Fruit fly (Drosophila melanogaster) whole organism, prepupa: ENCODE measurements around the gene Ser12.

Source experiments
- CG10669 ChIP-seq: fragments of 200-800 bp; sonication (Bioruptor generic); optimal IDR thresholded peaks from 3 replicates; lab custom pipeline; 2018; ENCODE audit warnings: missing biosample characterization, mild to moderate bottlenecking, missing genetic modification characterization, moderate library complexity
- CG11294 ChIP-seq: fragments of 200-800 bp; sonication (Bioruptor generic); IDR thresholded peaks from 2 replicates; pipeline ENCODE4 v1.3.6; 2022; ENCODE audit warnings: missing biosample characterization, missing genetic modification characterization
- CG11762 ChIP-seq: fragments of 200-800 bp; sonication (Bioruptor generic); optimal IDR thresholded peaks from 3 replicates; lab custom pipeline; 2016; ENCODE audit warnings: missing biosample characterization, missing genetic modification characterization; ENCODE audit not compliant: insufficient read depth
- CG11902 ChIP-seq: fragments of 200-800 bp; sonication (Bioruptor generic); optimal IDR thresholded peaks from 3 replicates; lab custom pipeline; 2016; ENCODE audit warnings: missing biosample characterization, missing genetic modification characterization
- CG15336 ChIP-seq: fragments of 200-800 bp; sonication (Bioruptor generic); IDR thresholded peaks from 2 replicates; pipeline ENCODE4 v1.3.6; 2022; ENCODE audit warnings: missing biosample characterization, missing genetic modification characterization
- CG1621 ChIP-seq: fragments of 200-800 bp; sonication (Bioruptor generic); optimal IDR thresholded peaks from 3 replicates; lab custom pipeline; 2018; ENCODE audit warnings: missing biosample characterization, mild to moderate bottlenecking, missing genetic modification characterization
- CG16779 ChIP-seq: fragments of 200-800 bp; sonication (Bioruptor generic); optimal IDR thresholded peaks from 3 replicates; lab custom pipeline; 2017; ENCODE audit warnings: missing biosample characterization, mild to moderate bottlenecking, missing genetic modification characterization
- CG3032 ChIP-seq: fragments of 200-800 bp; optimal IDR thresholded peaks from 2 replicates; lab custom pipeline; 2019; ENCODE audit warnings: missing biosample characterization, mild to moderate bottlenecking, missing genetic modification characterization, moderate library complexity
- CG32006 ChIP-seq: fragments of 200-800 bp; sonication (Bioruptor generic); optimal IDR thresholded peaks from 3 replicates; lab custom pipeline; 2017; ENCODE audit warnings: missing biosample characterization, mild to moderate bottlenecking, missing genetic modification characterization
- CG34406 ChIP-seq: fragments of 200-800 bp; sonication (Bioruptor generic); optimal IDR thresholded peaks from 3 replicates; lab custom pipeline; 2016; ENCODE audit warnings: missing biosample characterization, missing genetic modification characterization
- CG3919 ChIP-seq: fragments of 200-800 bp; sonication (Bioruptor generic); optimal IDR thresholded peaks from 3 replicates; lab custom pipeline; 2016; ENCODE audit warnings: missing biosample characterization, missing genetic modification characterization
- CG4318 ChIP-seq: fragments of 200-800 bp; sonication (Bioruptor generic); optimal IDR thresholded peaks from 3 replicates; lab custom pipeline; 2017; ENCODE audit warnings: missing biosample characterization, mild to moderate bottlenecking, missing genetic modification characterization
- CG6163 ChIP-seq: fragments of 200-800 bp; sonication (Bioruptor generic); IDR thresholded peaks from 3 replicates; pipeline ENCODE4 v1.3.6; 2022; ENCODE audit warnings: missing biosample characterization, missing genetic modification characterization
- CG6808 ChIP-seq: fragments of 200-800 bp; sonication (Bioruptor generic); optimal IDR thresholded peaks from 3 replicates; lab custom pipeline; 2017; ENCODE audit warnings: missing biosample characterization, missing genetic modification characterization, mild to moderate bottlenecking, moderate library complexity, missing genetic modification reagents
- CG6854 ChIP-seq: fragments of 200-800 bp; sonication (Bioruptor generic); optimal IDR thresholded peaks from 2 replicates; lab custom pipeline; 2017; ENCODE audit warnings: missing biosample characterization, mild to moderate bottlenecking, missing genetic modification characterization
- CG7368 ChIP-seq: fragments of 200-800 bp; sonication (Bioruptor generic); optimal IDR thresholded peaks from 3 replicates; lab custom pipeline; 2016; ENCODE audit warnings: missing biosample characterization, missing genetic modification characterization
- CG8319 ChIP-seq: fragments of 200-800 bp; sonication (Bioruptor generic); optimal IDR thresholded peaks from 3 replicates; lab custom pipeline; 2016; ENCODE audit warnings: missing biosample characterization, missing genetic modification characterization
- CG9139 ChIP-seq: fragments of 200-800 bp; sonication (Bioruptor generic); optimal IDR thresholded peaks from 3 replicates; lab custom pipeline; 2017; ENCODE audit warnings: missing biosample characterization, mild to moderate bottlenecking, missing genetic modification characterization
- Eip75B ChIP-seq: fragments of 200-800 bp; sonication (Bioruptor generic); optimal IDR thresholded peaks from 3 replicates; lab custom pipeline; 2016; ENCODE audit warnings: missing biosample characterization, missing genetic modification characterization
- Ets96B ChIP-seq: fragments of 200-800 bp; optimal IDR thresholded peaks from 2 replicates; lab custom pipeline; 2019; ENCODE audit warnings: missing biosample characterization, mild to moderate bottlenecking, missing genetic modification characterization, moderate library complexity
- Gug ChIP-seq: fragments of 200-800 bp; sonication (Bioruptor generic); IDR thresholded peaks from 2 replicates; pipeline ENCODE4 v1.3.6; 2022; ENCODE audit warnings: missing biosample characterization, missing genetic modification characterization
- Hr38 ChIP-seq: sonication (Bioruptor generic); optimal IDR thresholded peaks from 2 replicates; lab custom pipeline; 2016; ENCODE audit warnings: missing biosample characterization, missing genetic modification characterization
- Hr39 ChIP-seq: fragments of 200-800 bp; sonication (Bioruptor generic); optimal IDR thresholded peaks from 2 replicates; lab custom pipeline; 2016; ENCODE audit warnings: missing biosample characterization, missing genetic modification characterization
- Hr4 ChIP-seq: fragments of 200-800 bp; sonication (Bioruptor generic); optimal IDR thresholded peaks from 3 replicates; lab custom pipeline; 2016; ENCODE audit warnings: missing biosample characterization, missing genetic modification characterization
- Lpt ChIP-seq: fragments of 200-800 bp; sonication (Bioruptor generic); optimal IDR thresholded peaks from 3 replicates; lab custom pipeline; 2016; ENCODE audit warnings: missing biosample characterization, missing genetic modification characterization
- Met ChIP-seq: fragments of 200-800 bp; sonication (Bioruptor generic); optimal IDR thresholded peaks from 3 replicates; lab custom pipeline; 2016; ENCODE audit warnings: missing biosample characterization, missing genetic modification characterization
- OdsH ChIP-seq: fragments of 200-800 bp; sonication (Bioruptor generic); optimal IDR thresholded peaks from 3 replicates; lab custom pipeline; 2016; ENCODE audit warnings: missing biosample characterization, missing genetic modification characterization
- Smox ChIP-seq: fragments of 200-800 bp; sonication (Bioruptor generic); optimal IDR thresholded peaks from 3 replicates; lab custom pipeline; 2016; ENCODE audit warnings: missing biosample characterization, missing genetic modification characterization
- Sox102F ChIP-seq: fragments of 200-800 bp; sonication (Bioruptor generic); optimal IDR thresholded peaks from 2 replicates; lab custom pipeline; 2016; ENCODE audit warnings: missing biosample characterization, mild to moderate bottlenecking, missing genetic modification characterization
- Sox15 ChIP-seq: fragments of 200-800 bp; sonication (Bioruptor generic); optimal IDR thresholded peaks from 3 replicates; lab custom pipeline; 2016; ENCODE audit warnings: missing biosample characterization, missing genetic modification characterization
- achi ChIP-seq: fragments of 200-800 bp; sonication (Bioruptor generic); optimal IDR thresholded peaks from 3 replicates; lab custom pipeline; 2016; ENCODE audit warnings: missing biosample characterization, missing genetic modification characterization
- acj6 ChIP-seq: fragments of 200-800 bp; sonication (Bioruptor generic); optimal IDR thresholded peaks from 3 replicates; lab custom pipeline; 2016; ENCODE audit warnings: missing biosample characterization, missing genetic modification characterization
- cyc ChIP-seq: fragments of 200-800 bp; sonication (Bioruptor generic); optimal IDR thresholded peaks from 3 replicates; lab custom pipeline; 2016; ENCODE audit warnings: missing biosample characterization, missing genetic modification characterization
- dac ChIP-seq: fragments of 200-800 bp; sonication (Bioruptor generic); optimal IDR thresholded peaks from 2 replicates; lab custom pipeline; 2017; ENCODE audit warnings: missing biosample characterization, mild to moderate bottlenecking, missing genetic modification characterization
- dsx ChIP-seq: fragments of 200-800 bp; optimal IDR thresholded peaks from 3 replicates; lab custom pipeline; 2019; ENCODE audit warnings: missing biosample characterization, mild to moderate bottlenecking, missing genetic modification characterization, moderate library complexity; ENCODE audit not compliant: poor library complexity, severe bottlenecking
- eg ChIP-seq: fragments of 200-800 bp; sonication (Bioruptor generic); IDR thresholded peaks from 3 replicates; pipeline ENCODE4 v1.3.6; 2022; ENCODE audit warnings: missing biosample characterization, missing genetic modification characterization
- esn ChIP-seq: fragments of 200-800 bp; sonication (Bioruptor generic); optimal IDR thresholded peaks from 2 replicates; lab custom pipeline; 2016; ENCODE audit warnings: missing biosample characterization, mild to moderate bottlenecking, missing genetic modification characterization, moderate library complexity
- fd59A ChIP-seq: fragments of 200-800 bp; sonication (Bioruptor generic); optimal IDR thresholded peaks from 2 replicates; lab custom pipeline; 2017; ENCODE audit warnings: missing biosample characterization, mild to moderate bottlenecking, missing genetic modification characterization, missing genetic modification reagents
- fd85E ChIP-seq: fragments of 200-800 bp; sonication (Bioruptor generic); optimal IDR thresholded peaks from 3 replicates; lab custom pipeline; 2016; ENCODE audit warnings: missing biosample characterization, missing genetic modification characterization
- lz ChIP-seq: fragments of 200-800 bp; sonication (Bioruptor generic); optimal IDR thresholded peaks from 3 replicates; lab custom pipeline; 2016; ENCODE audit warnings: missing biosample characterization, missing genetic modification characterization
- net ChIP-seq: fragments of 200-800 bp; sonication (Bioruptor generic); optimal IDR thresholded peaks from 3 replicates; lab custom pipeline; 2016; ENCODE audit warnings: missing biosample characterization, missing genetic modification characterization
- pdm3 ChIP-seq: fragments of 200-800 bp; sonication (Bioruptor generic); optimal IDR thresholded peaks from 3 replicates; lab custom pipeline; 2016; ENCODE audit warnings: missing biosample characterization, missing genetic modification characterization
- salr ChIP-seq, 2 experiments: fragments of 200-800 bp; sonication (Bioruptor generic); optimal IDR thresholded peaks; 3 replicates each; lab custom pipeline; 2016 to 2018; ENCODE audit warnings: missing biosample characterization in 2 of 2, missing genetic modification characterization in 2 of 2, mild to moderate bottlenecking in 1 of 2
- spab ChIP-seq: fragments of 200-800 bp; sonication (Bioruptor generic); optimal IDR thresholded peaks from 2 replicates; lab custom pipeline; 2017; ENCODE audit warnings: missing biosample characterization, mild to moderate bottlenecking, missing genetic modification characterization, missing genetic modification reagents
- svp ChIP-seq: fragments of 200-800 bp; sonication (Bioruptor generic); peaks from one replicate; lab custom pipeline; 2016; ENCODE audit warnings: missing biosample characterization, missing genetic modification characterization

Gene Ser12

DNA sequence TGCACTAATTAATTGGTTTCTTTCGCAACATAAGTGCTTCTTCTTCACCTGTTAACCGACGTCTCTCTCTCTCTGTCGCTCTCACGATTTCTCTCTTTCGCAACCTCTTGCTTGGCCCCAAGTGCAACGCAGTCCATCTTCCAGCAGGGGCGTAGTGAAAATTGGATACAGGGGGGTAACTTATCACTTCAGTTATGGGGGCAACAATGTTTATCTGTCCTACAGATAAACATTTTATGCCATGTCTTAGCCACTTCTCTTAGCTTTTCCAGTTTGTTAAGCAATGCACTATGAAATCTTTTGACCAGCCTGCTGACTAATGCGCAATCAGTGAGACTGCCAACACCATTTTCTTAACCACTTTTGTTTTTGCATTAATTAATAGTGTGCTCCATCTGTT is 23.8 kb downstream of the Ser12 start (continued):
- peak; percentile 63 for TF ChIP-seq CG1621 (tag; lab: Kevin White, UChicago)
- TF ChIP-seq CG3032 (tag; lab: Kevin White, UChicago): peak; percentile 66
- TF ChIP-seq pdm3 (GFP tag; lab: Kevin White, UChicago): peak; percentile 86
- TF ChIP-seq lz (GFP tag; lab: Kevin White, UChicago): peak; percentile 70
- TF ChIP-seq svp (GFP tag; lab: Kevin White, UChicago): peak; percentile 94
- TF ChIP-seq dsx (GFP tag; lab: Kevin White, UChicago): peak; percentile 73
- TF ChIP-seq CG16779 (tag; lab: Kevin White, UChicago): peak; percentile 53
- TF ChIP-seq dac: peak; percentile 68
- no peak for TF ChIP-seq CG4318 (GFP tag; lab: Kevin White, UChicago)
- peak; percentile 56 for TF ChIP-seq fd85E (GFP tag; lab: Kevin White, UChicago)
- TF ChIP-seq cyc (GFP tag; lab: Kevin White, UChicago): peak; percentile 69
- peak; percentile 83 for TF ChIP-seq CG7368 (GFP tag; lab: Kevin White, UChicago)
- peak; percentile 77 for TF ChIP-seq Hr39 (GFP tag; lab: Kevin White, UChicago)
- TF ChIP-seq Sox15 (GFP tag; lab: Kevin White, UChicago): peak; percentile 65
- TF ChIP-seq CG32006 (GFP tag; lab: Kevin White, UChicago): peak; percentile 80
- TF ChIP-seq CG3919 (GFP tag; lab: Kevin White, UChicago): peak; percentile 86
- TF ChIP-seq, all 60 proteins: peak for 54

DNA sequence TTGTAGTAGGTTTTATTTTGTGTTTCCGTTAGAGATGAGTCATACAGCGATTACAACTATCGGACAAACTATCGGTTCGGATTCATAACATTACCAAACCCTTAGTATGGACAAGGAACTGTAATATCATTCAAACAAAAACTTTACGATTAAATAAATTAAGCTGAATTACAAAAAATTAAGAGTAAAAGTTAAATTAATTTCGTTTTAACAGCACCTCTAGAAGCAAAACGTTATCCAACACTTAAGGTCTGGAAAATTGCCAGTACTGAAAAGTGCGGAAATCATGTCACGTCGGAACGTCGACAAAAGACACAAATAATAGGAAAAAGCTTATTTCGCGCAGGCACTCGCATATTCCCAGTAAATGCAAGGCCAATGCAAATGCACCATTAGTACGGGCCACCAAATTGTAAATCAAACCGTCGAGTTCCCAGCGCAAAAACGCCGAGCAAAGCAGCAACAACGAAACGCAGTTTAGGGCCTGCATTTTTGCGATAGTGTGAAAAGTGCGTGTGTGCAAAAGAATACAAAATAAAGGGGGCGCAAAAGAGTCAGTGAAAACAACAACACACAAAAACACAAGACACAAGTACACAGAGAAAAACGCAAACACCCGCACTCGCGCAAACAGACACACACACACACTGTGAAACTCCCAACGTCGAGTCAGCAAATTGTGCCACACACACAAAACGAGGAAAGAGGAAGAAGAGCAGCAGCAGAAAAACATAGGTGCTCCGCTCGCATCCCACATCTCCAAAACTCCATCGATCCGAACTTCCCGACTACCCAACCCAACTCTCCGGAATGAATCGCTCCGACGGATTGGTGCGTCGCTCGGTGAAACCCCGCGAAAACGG is 24.6 kb downstream of the Ser12 start, which contains the start of the genes CG15387 and sau:
TSS of gene CG15387 (minus strand) at position 36 of the 863 bp plus-strand sequence.
TSS of gene sau (plus strand) at position 84 of the 863 bp plus-strand sequence.
- peak; percentile 90 for TF ChIP-seq OdsH (GFP tag; lab: Kevin White, UChicago)
- peak; percentile 80 for TF ChIP-seq net (GFP tag; lab: Kevin White, UChicago)
- TF ChIP-seq CG6808 (GFP tag; lab: Kevin White, UChicago): peak; percentile 53
- peak; percentile 81 for TF ChIP-seq CG34406 (GFP tag; lab: Kevin White, UChicago)
- peak; percentile 69 for TF ChIP-seq CG32006 (GFP tag; lab: Kevin White, UChicago)
- TF ChIP-seq CG4318 (GFP tag; lab: Kevin White, UChicago): peak; percentile 21
- peak; percentile 93 for TF ChIP-seq esn (GFP tag; lab: Kevin White, UChicago)
- TF ChIP-seq Gug (GFP tag; lab: Robert Waterston, UW): peak; percentile 68
- TF ChIP-seq CG11294 (GFP tag; lab: Robert Waterston, UW): peak; percentile 45; the same call in 1 of the 2 replicates
- TF ChIP-seq lz (GFP tag; lab: Kevin White, UChicago): peak; percentile 93
- TF ChIP-seq CG3032 (tag; lab: Kevin White, UChicago): peak; percentile 84
- TF ChIP-seq dac: peak; percentile 54
- TF ChIP-seq spab (GFP tag; lab: Kevin White, UChicago): peak; percentile 50
- peak; percentile 72 for TF ChIP-seq Hr38 (GFP tag; lab: Kevin White, UChicago)
- peak; percentile 81 for TF ChIP-seq dsx (GFP tag; lab: Kevin White, UChicago)
- TF ChIP-seq Met: peak; percentile 90
- TF ChIP-seq CG15336 (GFP tag; lab: Robert Waterston, UW): peak; percentile 56
- peak; percentile 48 for TF ChIP-seq CG11762 (GFP tag; lab: Kevin White, UChicago)
- peak; percentile 83 for TF ChIP-seq CG6163 (GFP tag; lab: Robert Waterston, UW)
- TF ChIP-seq CG9139 (GFP tag; lab: Kevin White, UChicago): peak; percentile 43
- peak; percentile 55 to 84 for TF ChIP-seq salr (GFP tag; optimal IDR thresholded peaks at IDR 0.05; lab: Kevin White, UChicago)
- TF ChIP-seq Eip75B (GFP tag; lab: Kevin White, UChicago): peak; percentile 84
- TF ChIP-seq Hr4: peak; percentile 90
- TF ChIP-seq CG11902 (GFP tag; lab: Kevin White, UChicago): peak; percentile 75
- TF ChIP-seq CG8319 (GFP tag; lab: Kevin White, UChicago): peak; percentile 57
- peak; percentile 77 for TF ChIP-seq eg (GFP tag; lab: Robert Waterston, UW)
- TF ChIP-seq CG10669 (GFP tag; lab: Kevin White, UChicago): peak; percentile 79
- peak; percentile 39 for TF ChIP-seq CG6854
- TF ChIP-seq CG1621 (tag; lab: Kevin White, UChicago): peak; percentile 52
- TF ChIP-seq Smox (GFP tag; lab: Kevin White, UChicago): peak; percentile 88
- TF ChIP-seq Sox15 (GFP tag; lab: Kevin White, UChicago): peak; percentile 71
- TF ChIP-seq fd59A: peak; percentile 67
- peak; percentile 90 for TF ChIP-seq acj6 (GFP tag; lab: Kevin White, UChicago)
- peak; percentile 79 for TF ChIP-seq Ets96B
- TF ChIP-seq CG7368 (GFP tag; lab: Kevin White, UChicago): peak; percentile 75
- TF ChIP-seq pdm3 (GFP tag; lab: Kevin White, UChicago): peak; percentile 91
- peak; percentile 2 for TF ChIP-seq CG16779 (tag; lab: Kevin White, UChicago)
- TF ChIP-seq achi (GFP tag; lab: Kevin White, UChicago): peak; percentile 82
- TF ChIP-seq Sox102F (GFP tag; lab: Kevin White, UChicago): peak; percentile 87
- peak; percentile 42 for TF ChIP-seq Lpt (GFP tag; lab: Kevin White, UChicago)
